Worm (Caenorhabditis elegans): ENCODE measurements around the gene F58E2.5.

DNA sequence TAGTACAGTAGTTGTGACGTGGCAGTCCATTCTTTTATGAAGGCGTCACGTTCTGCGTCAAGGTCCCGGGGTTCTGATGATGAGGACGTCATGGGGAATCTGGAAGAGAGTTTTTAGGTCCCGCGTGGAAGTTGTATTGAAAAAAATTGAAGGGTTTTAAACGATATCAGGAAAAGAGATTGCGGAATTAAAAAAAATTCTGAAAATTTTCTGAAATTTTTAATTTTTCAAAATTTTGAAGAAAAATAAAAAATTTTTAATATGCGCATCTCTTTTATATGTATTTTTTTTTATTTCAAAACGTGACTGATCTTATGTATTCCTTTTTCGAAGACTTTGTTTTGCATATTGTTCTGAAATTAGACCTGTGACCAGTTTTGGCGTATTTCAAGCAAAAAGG, 22.2 kb upstream of the F58E2.5 start, which contains the start of gene C04C3.6:
- TF ChIP-seq him-1 (tag; optimal IDR thresholded peaks at IDR 0.05) (no peak), dao-5 (tag; optimal IDR thresholded peaks at IDR 0.05) (no peak)

Measured in whole organism, L4/young adult.